Worm (Caenorhabditis elegans): Measurements from ENCODE around the gene srt-67.

srt-67 gene

ce11 chrV:5272619-5273074 is 15.4 kb upstream of the srt-67 start (continued):
- TF ChIP-seq ceh-8 (GFP tag; optimal IDR thresholded peaks at IDR 0.05): no peak
- TF ChIP-seq ama-1 (optimal IDR thresholded peaks at IDR 0.05): no peak
- peak; percentile 50 for TF ChIP-seq nhr-47 (tag; optimal IDR thresholded peaks at IDR 0.05)
- TF ChIP-seq nhr-20 (tag; optimal IDR thresholded peaks at IDR 0.05): peak; percentile 96
- peak; percentile 36 for TF ChIP-seq xbp-1 (tag; optimal IDR thresholded peaks at IDR 0.05)
- no peak for TF ChIP-seq tlp-1 (tag; optimal IDR thresholded peaks at IDR 0.05)
- peak; percentile 17 for TF ChIP-seq nhr-11 (tag; optimal IDR thresholded peaks at IDR 0.05)
- TF ChIP-seq nhr-71 (tag; optimal IDR thresholded peaks at IDR 0.05): peak; percentile 81
- no peak for TF ChIP-seq nhr-12 (tag; optimal IDR thresholded peaks at IDR 0.05)
- peak; percentile 9 for TF ChIP-seq lir-3 (tag; optimal IDR thresholded peaks at IDR 0.05; ENCODE audit: poor library complexity)
- peak; percentile 85 for TF ChIP-seq nhr-19 (GFP tag; conservative IDR thresholded peaks at IDR 0.05)

- no peak for TF ChIP-seq sptf-1 (tag; optimal IDR thresholded peaks at IDR 0.05)
- no peak for TF ChIP-seq pag-3 (tag; optimal IDR thresholded peaks at IDR 0.05; ENCODE audit: borderline replicate concordance, insufficient read depth)
- TF ChIP-seq ceh-90 (tag; optimal IDR thresholded peaks at IDR 0.05): no peak
- no peak for TF ChIP-seq sup-37 (GFP tag; optimal IDR thresholded peaks at IDR 0.05)
- TF ChIP-seq hlh-17 (GFP tag; optimal IDR thresholded peaks at IDR 0.05; ENCODE audit: borderline replicate concordance): no peak
- no peak for TF ChIP-seq F16B12.6 (tag; optimal IDR thresholded peaks at IDR 0.05)
- TF ChIP-seq nhr-85 (tag): no peak
- no peak for TF ChIP-seq grh-1 (GFP tag; IDR thresholded peaks at IDR 0.05)
- TF ChIP-seq nhr-90 (tag; optimal IDR thresholded peaks at IDR 0.05; ENCODE audit: poor library complexity): no peak
- TF ChIP-seq dpl-1 (GFP tag; optimal IDR thresholded peaks at IDR 0.05): no peak
- no peak for TF ChIP-seq ces-1 (GFP tag; optimal IDR thresholded peaks at IDR 0.05)
- TF ChIP-seq nhr-237 (tag; optimal IDR thresholded peaks at IDR 0.05): no peak
- no peak for TF ChIP-seq pqm-1 (tag; optimal IDR thresholded peaks at IDR 0.05)
- TF ChIP-seq pax-3 (tag; optimal IDR thresholded peaks at IDR 0.05): no peak
- no peak for TF ChIP-seq lir-3 (tag; optimal IDR thresholded peaks at IDR 0.05; ENCODE audit: poor library complexity)
- TF ChIP-seq ztf-4 (tag; optimal IDR thresholded peaks at IDR 0.05): no peak
- no peak for TF ChIP-seq aly-2 (tag; optimal IDR thresholded peaks at IDR 0.05)
- TF ChIP-seq alr-1 (tag; optimal IDR thresholded peaks at IDR 0.05; ENCODE audit: borderline replicate concordance): no peak
- no peak for TF ChIP-seq tlp-1 (tag; optimal IDR thresholded peaks at IDR 0.05)
These were observed 14.8 kb upstream of the srt-67 start for ce11 chrV:5272034-5272433.

- peak; percentile 74 for TF ChIP-seq jun-1 (tag; optimal IDR thresholded peaks at IDR 0.05)
- no peak for TF ChIP-seq Y116A8C.19 (tag; optimal IDR thresholded peaks at IDR 0.05; ENCODE audit: borderline replicate concordance)
- peak; percentile 34 to 79 for TF ChIP-seq lin-35 (GFP tag; optimal IDR thresholded peaks at IDR 0.05)
- no peak for TF ChIP-seq unc-86 (tag; optimal IDR thresholded peaks at IDR 0.05)
- no peak for TF ChIP-seq unc-30 (tag; optimal IDR thresholded peaks at IDR 0.05)
- peak; percentile 16 to 41 (median 23) for TF ChIP-seq dpl-1 (GFP tag; optimal IDR thresholded peaks at IDR 0.05)
- TF ChIP-seq skn-1 (tag; optimal IDR thresholded peaks at IDR 0.05): peak; percentile 10
- TF ChIP-seq ets-5 (GFP tag; IDR thresholded peaks at IDR 0.05): no peak
- TF ChIP-seq lin-39 (tag; optimal IDR thresholded peaks at IDR 0.05): no peak
- peak; percentile 31 for TF ChIP-seq pqm-1 (tag; optimal IDR thresholded peaks at IDR 0.05)
- peak; percentile 47 for TF ChIP-seq hlh-4 (tag; optimal IDR thresholded peaks at IDR 0.05)
- TF ChIP-seq lsy-2 (tag; optimal IDR thresholded peaks at IDR 0.05): peak; percentile 34 to 46
- TF ChIP-seq mep-1 (tag; optimal IDR thresholded peaks at IDR 0.05): peak; percentile 26
- peak; percentile 71 for TF ChIP-seq nhr-90 (tag; optimal IDR thresholded peaks at IDR 0.05; ENCODE audit: poor library complexity)
- peak; percentile 27 for TF ChIP-seq nhr-77 (tag; optimal IDR thresholded peaks at IDR 0.05)
- TF ChIP-seq F16B12.6 (tag; optimal IDR thresholded peaks at IDR 0.05): peak; percentile 0
- no peak for TF ChIP-seq pag-3 (tag; optimal IDR thresholded peaks at IDR 0.05; ENCODE audit: borderline replicate concordance, insufficient read depth)
- TF ChIP-seq aly-2 (tag; optimal IDR thresholded peaks at IDR 0.05): no peak
- no peak for TF ChIP-seq vab-15 (tag; optimal IDR thresholded peaks at IDR 0.05)
- TF ChIP-seq rnt-1 (tag; optimal IDR thresholded peaks at IDR 0.05): peak; percentile 77
- no peak for TF ChIP-seq mab-9 (GFP tag; IDR thresholded peaks at IDR 0.05)
- TF ChIP-seq ceh-8 (GFP tag; optimal IDR thresholded peaks at IDR 0.05): no peak
- TF ChIP-seq swsn-7 (tag; optimal IDR thresholded peaks at IDR 0.05): peak; percentile 22
- TF ChIP-seq ceh-63 (GFP tag; optimal IDR thresholded peaks at IDR 0.05): no peak
- TF ChIP-seq nhr-47 (tag; optimal IDR thresholded peaks at IDR 0.05): peak; percentile 63
- peak; percentile 91 for TF ChIP-seq lin-14 (GFP tag; optimal IDR thresholded peaks at IDR 0.05)
- TF ChIP-seq nhr-20 (tag; optimal IDR thresholded peaks at IDR 0.05): peak; percentile 89
- TF ChIP-seq elt-2 (tag; optimal IDR thresholded peaks at IDR 0.05): peak; percentile 92
- TF ChIP-seq efl-1 (optimal IDR thresholded peaks at IDR 0.05): peak; percentile 41 to 45
- TF ChIP-seq efl-1 (GFP tag; optimal IDR thresholded peaks at IDR 0.05 in 1 of 2): peak; percentile 43 to 94
These were observed 14.2 kb upstream of the srt-67 start for ce11 chrV:5271487-5271886.

Measured in whole organism, L1 larva.